Worm (Caenorhabditis elegans) whole organism, L1 larva: ENCODE data around the gene R102.4.

Experiments
- C04F5.9 ChIP-seq: sonication (generic microtip); optimal IDR thresholded peaks from 2 replicates; lab custom pipeline; 2016; ENCODE audit warnings: missing genetic modification characterization, missing compliant biosample characterization
- C16A3.4 ChIP-seq: fragments of 150-350 bp; optimal IDR thresholded peaks from 2 replicates; lab custom pipeline; 2014; ENCODE audit warnings: missing biosample characterization, missing genetic modification characterization
- Y116A8C.19 ChIP-seq: sonication (generic microtip); optimal IDR thresholded peaks from 2 replicates; lab custom pipeline; 2016; ENCODE audit warnings: missing compliant biosample characterization, missing genetic modification characterization, borderline replicate concordance
- aha-1 ChIP-seq: fragments of 150-350 bp; optimal IDR thresholded peaks from 2 replicates; lab custom pipeline; 2014; ENCODE audit warnings: missing biosample characterization, missing genetic modification characterization
- ceh-63 ChIP-seq: fragments of 200-800 bp; sonication (Bioruptor generic); optimal IDR thresholded peaks from 2 replicates; lab custom pipeline; 2018; ENCODE audit warnings: mild to moderate bottlenecking, missing genetic modification characterization, missing compliant biosample characterization
- ces-1 ChIP-seq: fragments of 150-350 bp; optimal IDR thresholded peaks from 2 replicates; lab custom pipeline; 2014; ENCODE audit warnings: missing biosample characterization, missing genetic modification reagents, missing genetic modification characterization
- efl-1 ChIP-seq, 4 experiments: fragments of 150-350 bp; optimal IDR thresholded peaks in 3 of 4; peaks in 1 of 4; 1 replicate in 1 of 4; 2 replicates in 3 of 4; lab custom pipeline; 2014; ENCODE audit warnings: missing biosample characterization in 2 of 4, missing genetic modification characterization in 2 of 4, missing genetic modification reagents in 2 of 4
- elt-2 ChIP-seq: sonication (generic microtip); optimal IDR thresholded peaks from 2 replicates; lab custom pipeline; 2016; ENCODE audit warnings: missing genetic modification characterization, mild to moderate bottlenecking, inconsistent platforms, missing compliant biosample characterization, missing genetic modification reagents
- elt-3 ChIP-seq, 6 experiments: fragments of 150-350 bp in 1 of 6; sonication (generic microtip); optimal IDR thresholded peaks; 2 replicates each; lab custom pipeline; 2017 to 2018; ENCODE audit warnings: missing biosample characterization in 6 of 6, missing genetic modification characterization in 6 of 6, inconsistent platforms in 1 of 6
- ets-5 ChIP-seq: fragments of 200-800 bp; sonication (Bioruptor generic); IDR thresholded peaks from 2 replicates; pipeline ENCODE4 v1.3.6; 2022; ENCODE audit warnings: missing genetic modification characterization, missing compliant biosample characterization
- fkh-10 ChIP-seq: sonication (generic microtip); optimal IDR thresholded peaks from 2 replicates; lab custom pipeline; 2017; ENCODE audit warnings: missing biosample characterization, missing genetic modification reagents, missing genetic modification characterization
- fkh-4 ChIP-seq: sonication (generic microtip); optimal IDR thresholded peaks from 2 replicates; lab custom pipeline; 2016; ENCODE audit warnings: missing compliant biosample characterization, missing genetic modification characterization, borderline replicate concordance
- grh-1 ChIP-seq: fragments of 200-800 bp; sonication (Bioruptor generic); IDR thresholded peaks from 2 replicates; pipeline ENCODE4 v1.3.6; 2022; ENCODE audit warnings: missing genetic modification reagents, missing genetic modification characterization, missing compliant biosample characterization
- hlh-17 ChIP-seq: fragments of 200-800 bp; sonication (Bioruptor generic); optimal IDR thresholded peaks from 2 replicates; lab custom pipeline; 2018; ENCODE audit warnings: missing genetic modification characterization, mild to moderate bottlenecking, missing compliant biosample characterization, moderate library complexity, borderline replicate concordance
- isw-1 ChIP-seq: fragments of 200-800 bp; sonication (Bioruptor generic); IDR thresholded peaks from 2 replicates; pipeline ENCODE4 v1.3.6; 2022; ENCODE audit warnings: missing genetic modification characterization, missing compliant biosample characterization
- lin-13 ChIP-seq: fragments of 150-350 bp; optimal IDR thresholded peaks from 2 replicates; lab custom pipeline; 2014; ENCODE audit warnings: missing biosample characterization, missing genetic modification reagents, missing genetic modification characterization
- lin-39 ChIP-seq: fragments of 150-350 bp; optimal IDR thresholded peaks from 2 replicates; lab custom pipeline; 2014; ENCODE audit warnings: missing biosample characterization, missing genetic modification reagents, missing genetic modification characterization
- lir-3 ChIP-seq: sonication (generic microtip); optimal IDR thresholded peaks from 2 replicates; lab custom pipeline; 2016; ENCODE audit warnings: mild to moderate bottlenecking, missing genetic modification characterization, moderate library complexity, missing compliant biosample characterization; ENCODE audit not compliant: poor library complexity
- lsy-2 ChIP-seq, 2 experiments: fragments of 150-350 bp; optimal IDR thresholded peaks; 2 replicates each; lab custom pipeline; 2014; ENCODE audit warnings: missing biosample characterization in 2 of 2, missing genetic modification characterization in 2 of 2
- mab-9 ChIP-seq: fragments of 200-800 bp; sonication (Bioruptor generic); IDR thresholded peaks from 2 replicates; pipeline ENCODE4 v1.3.6; 2022; ENCODE audit warnings: missing genetic modification reagents, missing genetic modification characterization, missing compliant biosample characterization
- nhr-19 ChIP-seq: fragments of 200-800 bp; sonication (Bioruptor generic); conservative IDR thresholded peaks from 2 replicates; pipeline ENCODE4 v1.3.6; 2022; ENCODE audit warnings: missing genetic modification characterization, missing compliant biosample characterization
- nhr-237 ChIP-seq: fragments of 150-350 bp; optimal IDR thresholded peaks from 2 replicates; lab custom pipeline; 2014; ENCODE audit warnings: missing biosample characterization, missing genetic modification characterization
- nhr-28 ChIP-seq: fragments of 150-350 bp; optimal IDR thresholded peaks from 2 replicates; lab custom pipeline; 2014; ENCODE audit warnings: missing biosample characterization, missing genetic modification characterization
- nhr-47 ChIP-seq: sonication (generic microtip); optimal IDR thresholded peaks from 2 replicates; lab custom pipeline; 2016; ENCODE audit warnings: mild to moderate bottlenecking, missing genetic modification characterization, moderate library complexity, missing compliant biosample characterization
- nhr-85 ChIP-seq: sonication (generic microtip); peaks from one replicate; lab custom pipeline; 2016; ENCODE audit warnings: missing genetic modification characterization, inconsistent platforms, missing compliant biosample characterization
- pax-3 ChIP-seq: fragments of 200-800 bp; sonication (Bioruptor generic); optimal IDR thresholded peaks from 2 replicates; lab custom pipeline; 2018; ENCODE audit warnings: mild to moderate bottlenecking, missing genetic modification characterization, moderate library complexity, missing compliant biosample characterization
- rnt-1 ChIP-seq: sonication (generic microtip); optimal IDR thresholded peaks from 2 replicates; lab custom pipeline; 2016; ENCODE audit warnings: mild to moderate bottlenecking, missing genetic modification characterization, moderate library complexity, missing compliant biosample characterization
- snpc-4 ChIP-seq: fragments of 150-350 bp; optimal IDR thresholded peaks from 2 replicates; lab custom pipeline; 2014; ENCODE audit warnings: missing biosample characterization, missing genetic modification characterization
- sox-4 ChIP-seq: sonication (generic microtip); optimal IDR thresholded peaks from 2 replicates; lab custom pipeline; 2016; ENCODE audit warnings: missing genetic modification characterization, missing compliant biosample characterization
- sptf-1 ChIP-seq: fragments of 150-350 bp; optimal IDR thresholded peaks from 2 replicates; lab custom pipeline; 2014; ENCODE audit warnings: missing biosample characterization, missing genetic modification characterization
- sup-37 ChIP-seq: fragments of 200-800 bp; sonication (Bioruptor generic); optimal IDR thresholded peaks from 2 replicates; lab custom pipeline; 2018; ENCODE audit warnings: mild to moderate bottlenecking, missing genetic modification characterization, missing compliant biosample characterization
- swsn-7 ChIP-seq: sonication (generic microtip); optimal IDR thresholded peaks from 2 replicates; lab custom pipeline; 2016; ENCODE audit warnings: missing genetic modification characterization, missing compliant biosample characterization
- tlp-1 ChIP-seq: fragments of 150-350 bp; optimal IDR thresholded peaks from 2 replicates; lab custom pipeline; 2014; ENCODE audit warnings: missing biosample characterization, missing genetic modification characterization
- unc-30 ChIP-seq: sonication (generic microtip); optimal IDR thresholded peaks from 2 replicates; lab custom pipeline; 2017; ENCODE audit warnings: missing biosample characterization, missing genetic modification characterization
- unc-62 ChIP-seq: fragments of 150-350 bp; optimal IDR thresholded peaks from 2 replicates; lab custom pipeline; 2014; ENCODE audit warnings: missing biosample characterization, missing genetic modification reagents, missing genetic modification characterization
- zip-4 ChIP-seq: fragments of 200-800 bp; sonication (Bioruptor generic); optimal IDR thresholded peaks from 2 replicates; lab custom pipeline; 2018; ENCODE audit warnings: mild to moderate bottlenecking, missing genetic modification characterization, moderate library complexity, missing compliant biosample characterization
- ztf-11 ChIP-seq, 2 experiments: sonication (generic microtip); optimal IDR thresholded peaks; 2 replicates each; lab custom pipeline; 2016 to 2017; ENCODE audit warnings: missing genetic modification characterization in 2 of 2, missing biosample characterization in 1 of 2, missing compliant biosample characterization in 1 of 2
- ztf-4 ChIP-seq: fragments of 150-350 bp; optimal IDR thresholded peaks from 2 replicates; lab custom pipeline; 2014; ENCODE audit warnings: missing biosample characterization, missing genetic modification characterization

Gene R102.4

DNA sequence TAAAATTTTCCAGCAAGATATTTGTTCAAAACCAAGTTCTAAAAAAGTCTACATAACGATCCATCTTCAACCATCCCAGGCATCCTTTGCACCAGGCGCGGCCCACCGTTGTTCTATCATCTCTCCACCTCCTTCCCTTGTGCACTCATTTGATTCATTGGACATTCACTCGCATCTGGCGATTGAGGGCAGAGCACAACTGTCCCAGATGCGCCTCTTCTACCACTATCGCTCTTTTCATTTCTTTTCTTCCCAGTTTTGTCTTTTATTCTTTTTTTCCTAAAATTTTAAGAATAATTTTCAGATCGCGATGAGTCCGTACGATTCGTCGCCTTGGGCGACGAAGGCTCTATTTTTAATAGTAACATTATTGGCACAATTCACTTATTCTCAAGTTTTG, 28.6 kb downstream of the R102.4 start, which contains the start of gene epi-1:
TSS of gene epi-1 (plus strand) at position 301 of the 400 bp plus-strand sequence.
- TF ChIP-seq zip-4 (GFP tag; lab: Kevin White, UChicago) (no peak), nhr-237 (tag; lab: Kevin White, UChicago) (no peak), ceh-63 (no peak), nhr-19 (GFP tag; lab: Robert Waterston, UW) (no peak), elt-2 (no peak), ztf-4 (no peak), rnt-1 (tag; lab: Kevin White, UChicago) (peak; percentile 11), hlh-17 (GFP tag; lab: Kevin White, UChicago) (no peak)

DNA sequence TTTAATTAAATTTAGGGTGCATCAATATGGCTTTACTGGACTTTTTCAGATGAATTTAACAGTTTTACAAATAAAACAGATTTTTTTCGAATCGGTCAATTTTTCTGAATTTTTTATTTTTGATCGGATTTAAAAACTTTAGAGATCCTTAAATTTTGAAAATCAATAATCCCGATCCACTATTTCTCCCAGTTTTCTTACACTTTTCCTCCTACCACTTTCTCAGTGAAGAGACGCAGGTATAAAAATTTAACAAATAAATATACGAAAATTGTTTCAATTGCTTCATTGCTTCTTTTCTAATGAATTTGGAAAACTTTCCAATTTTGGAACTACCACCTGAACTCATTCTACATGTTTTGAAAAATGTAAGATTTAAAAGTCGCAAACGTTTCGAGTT, 31.0 kb downstream of the R102.4 start, which contains the start of gene K08C7.7:
TSS of gene K08C7.7 (plus strand) at position 301 of the 400 bp plus-strand sequence.
- no peak for TF ChIP-seq elt-2
- TF ChIP-seq nhr-47 (tag; lab: Kevin White, UChicago): no peak
- no peak for TF ChIP-seq C04F5.9
- no peak for TF ChIP-seq isw-1
- TF ChIP-seq fkh-4 (tag; lab: Kevin White, UChicago): no peak
- TF ChIP-seq lin-39 (tag; lab: Kevin White, UChicago): no peak
- TF ChIP-seq unc-62: no peak
- TF ChIP-seq nhr-28 (tag; lab: Kevin White, UChicago): no peak
- TF ChIP-seq lin-13 (GFP tag; lab: Kevin White, UChicago): no peak
- no peak for TF ChIP-seq Y116A8C.19 (tag; lab: Kevin White, UChicago)
- TF ChIP-seq elt-3 (tag; optimal IDR thresholded peaks at IDR 0.05; lab: Kevin White, UChicago): no peak
- no peak for TF ChIP-seq sptf-1
- no peak for TF ChIP-seq aha-1
- no peak for TF ChIP-seq nhr-85 (tag; lab: Kevin White, UChicago)

DNA sequence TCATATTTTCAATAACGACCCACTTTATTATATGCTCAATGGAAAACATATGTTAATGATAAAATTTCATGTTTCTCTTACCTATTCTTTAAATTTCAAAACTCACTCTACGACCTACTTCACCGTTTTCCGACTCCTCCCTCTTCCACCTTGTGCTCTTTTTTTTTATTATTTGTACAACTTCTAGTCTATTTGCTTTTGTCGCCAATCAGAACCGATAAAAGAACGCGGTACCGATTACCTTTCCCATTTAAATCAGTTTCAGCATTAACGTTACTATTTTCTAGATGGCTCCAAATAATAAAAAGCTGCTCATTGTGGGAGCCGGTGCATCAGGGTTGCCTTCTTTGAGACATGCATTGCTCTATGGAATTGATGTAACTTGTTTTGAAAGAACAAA, 33.3 kb downstream of the R102.4 start, which contains the start of gene fmo-1:
TSS of gene fmo-1 (plus strand) at position 98 of the 400 bp plus-strand sequence.
- TF ChIP-seq elt-2 (peak; percentile 23), grh-1 (GFP tag; lab: Robert Waterston, UW) (no peak), efl-1 (optimal IDR thresholded peaks at IDR 0.05; lab: Kevin White, UChicago) (no peak), efl-1 (GFP tag; optimal IDR thresholded peaks at IDR 0.05 in 1 of 2; lab: Kevin White, UChicago) (no peak)

DNA sequence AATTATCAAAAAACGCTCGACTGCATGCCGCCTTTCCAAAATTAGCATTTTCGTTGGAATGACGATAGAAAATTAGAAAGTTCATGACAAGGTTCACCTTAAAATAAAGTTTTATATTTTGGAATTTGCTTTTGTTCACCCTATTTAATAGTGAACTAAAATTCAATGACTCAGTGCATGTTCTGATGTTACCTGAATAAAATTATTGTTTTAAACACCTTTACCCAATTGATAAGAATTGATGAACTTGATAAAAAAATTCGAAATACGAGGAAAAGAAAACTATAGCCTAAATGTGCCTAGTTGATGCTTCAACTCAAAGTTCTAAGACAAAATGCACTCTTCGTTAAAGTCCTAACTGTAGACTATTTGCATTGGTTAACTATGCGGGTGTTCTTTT, 34.0 kb downstream of the R102.4 start:
- TF ChIP-seq ces-1 (GFP tag; lab: Kevin White, UChicago) (no peak), ceh-63 (no peak), unc-30 (tag; lab: Kevin White, UChicago) (no peak), snpc-4 (tag; lab: Kevin White, UChicago) (no peak), ets-5 (no peak), C16A3.4 (tag; lab: Kevin White, UChicago) (no peak), pax-3 (no peak), lir-3 (tag; lab: Kevin White, UChicago) (no peak), ztf-11 (tag; optimal IDR thresholded peaks at IDR 0.05; lab: Kevin White, UChicago) (no peak), swsn-7 (tag; lab: Kevin White, UChicago) (no peak), sup-37 (GFP tag; lab: Kevin White, UChicago) (no peak), sox-4 (tag; lab: Kevin White, UChicago) (no peak), mab-9 (GFP tag; lab: Robert Waterston, UW) (no peak), tlp-1 (tag; lab: Kevin White, UChicago) (no peak), efl-1 (optimal IDR thresholded peaks at IDR 0.05; lab: Kevin White, UChicago) (no peak), efl-1 (GFP tag; optimal IDR thresholded peaks at IDR 0.05 in 1 of 2; lab: Kevin White, UChicago) (no peak), fkh-10 (no peak), lsy-2 (tag; optimal IDR thresholded peaks at IDR 0.05; lab: Kevin White, UChicago) (no peak)
